Fruit fly (Drosophila melanogaster) whole organism, embryonic: ENCODE results near the gene Aasdh.
A peak's percentile ranks its signal among the peaks of the same experiment; 100 is the strongest.

Source experiments
- Asciz ChIP-seq: fragments of 200-800 bp; sonication (Bioruptor generic); optimal IDR thresholded peaks from 2 replicates; lab custom pipeline; 2017; ENCODE audit warnings: missing biosample characterization, mild to moderate bottlenecking, missing genetic modification characterization, missing genetic modification reagents
- Atf-2 ChIP-seq: fragments of 200-800 bp; sonication (Bioruptor generic); optimal IDR thresholded peaks from 2 replicates; lab custom pipeline; 2016; ENCODE audit warnings: missing biosample characterization, missing genetic modification characterization
- BEAF-32 ChIP-seq: fragments of 200-800 bp; sonication (Bioruptor generic); optimal IDR thresholded peaks from 3 replicates; lab custom pipeline; 2017; ENCODE audit warnings: missing biosample characterization, missing genetic modification characterization, mild to moderate bottlenecking, moderate library complexity, missing genetic modification reagents
- CG1024 ChIP-seq: fragments of 200-800 bp; sonication (Bioruptor generic); IDR thresholded peaks from 2 replicates; pipeline ENCODE4 v1.3.6; 2022; ENCODE audit warnings: missing biosample characterization, missing genetic modification characterization
- CG11696 ChIP-seq: fragments of 200-800 bp; sonication (Bioruptor generic); IDR thresholded peaks from 2 replicates; pipeline ENCODE4 v1.3.6; 2022; ENCODE audit warnings: missing biosample characterization, missing genetic modification characterization
- CG12104 ChIP-seq: fragments of 200-800 bp; sonication (Bioruptor generic); optimal IDR thresholded peaks from 3 replicates; lab custom pipeline; 2016; ENCODE audit warnings: missing biosample characterization, missing genetic modification characterization
- CG12744 ChIP-seq: fragments of 200-800 bp; sonication (Bioruptor generic); optimal IDR thresholded peaks from 2 replicates; lab custom pipeline; 2016; ENCODE audit warnings: missing biosample characterization, missing genetic modification characterization
- CG16813 ChIP-seq: fragments of 200-800 bp; sonication (Bioruptor generic); IDR thresholded peaks from 3 replicates; pipeline ENCODE4 v1.3.6; 2022; ENCODE audit warnings: missing biosample characterization, missing genetic modification characterization; ENCODE audit not compliant: partially characterized antibody
- CG17186 ChIP-seq: fragments of 200-800 bp; sonication (Bioruptor generic); optimal IDR thresholded peaks from 3 replicates; lab custom pipeline; 2017; ENCODE audit warnings: missing biosample characterization, missing genetic modification reagents, missing genetic modification characterization
- CG18476 ChIP-seq: fragments of 200-800 bp; sonication (Bioruptor generic); optimal IDR thresholded peaks from 2 replicates; lab custom pipeline; 2016; ENCODE audit warnings: missing biosample characterization, mild to moderate bottlenecking, missing genetic modification characterization
- CG30431 ChIP-seq: fragments of 200-800 bp; sonication (Bioruptor generic); optimal IDR thresholded peaks from 2 replicates; lab custom pipeline; 2017; ENCODE audit warnings: missing biosample characterization, missing genetic modification characterization
- CG32532 ChIP-seq: fragments of 200-800 bp; sonication (Bioruptor generic); IDR thresholded peaks from 2 replicates; pipeline ENCODE4 v1.3.6; 2022; ENCODE audit warnings: missing biosample characterization, missing genetic modification characterization
- CG5245 ChIP-seq: fragments of 200-800 bp; sonication (Bioruptor generic); optimal IDR thresholded peaks from 3 replicates; lab custom pipeline; 2016; ENCODE audit warnings: missing biosample characterization, missing genetic modification characterization
- CG8359 ChIP-seq: fragments of 200-800 bp; sonication (Bioruptor generic); optimal IDR thresholded peaks from 2 replicates; lab custom pipeline; 2017; ENCODE audit warnings: missing biosample characterization, mild to moderate bottlenecking, missing genetic modification characterization, borderline replicate concordance
- CG8765 ChIP-seq: fragments of 200-800 bp; sonication (Bioruptor generic); IDR thresholded peaks from 2 replicates; pipeline ENCODE4 v1.3.6; 2022; ENCODE audit warnings: missing biosample characterization, missing genetic modification characterization
- CHES-1-like ChIP-seq: fragments of 200-800 bp; sonication (Bioruptor generic); optimal IDR thresholded peaks from 2 replicates; lab custom pipeline; 2016; ENCODE audit warnings: missing biosample characterization, missing genetic modification characterization
- Dad ChIP-seq: fragments of 200-800 bp; sonication (Bioruptor generic); optimal IDR thresholded peaks from 3 replicates; lab custom pipeline; 2016; ENCODE audit warnings: missing biosample characterization, missing genetic modification characterization
- Dbx ChIP-seq: fragments of 200-800 bp; sonication (Bioruptor generic); IDR thresholded peaks from 3 replicates; pipeline ENCODE4 v1.3.6; 2022; ENCODE audit warnings: missing biosample characterization, missing genetic modification characterization
- Dll ChIP-seq: fragments of 200-800 bp; sonication (Bioruptor generic); IDR thresholded peaks from 4 replicates; pipeline ENCODE4 v1.3.6; 2022; ENCODE audit warnings: missing biosample characterization, missing genetic modification characterization; ENCODE audit not compliant: partially characterized antibody
- E2f1 ChIP-seq: fragments of 200-800 bp; sonication (Bioruptor generic); IDR thresholded peaks from 2 replicates; pipeline ENCODE4 v1.3.6; 2022; ENCODE audit warnings: missing biosample characterization, missing genetic modification characterization
- E2f2 ChIP-seq: fragments of 200-800 bp; sonication (Bioruptor generic); IDR thresholded peaks from 2 replicates; pipeline ENCODE4 v1.3.6; 2022; ENCODE audit warnings: missing biosample characterization, missing genetic modification characterization
- GATAe ChIP-seq: fragments of 200-800 bp; sonication (Bioruptor generic); conservative IDR thresholded peaks from 2 replicates; pipeline ENCODE4 v1.3.6; 2022; ENCODE audit warnings: missing biosample characterization, missing genetic modification characterization
- Lhr ChIP-seq: fragments of 200-800 bp; sonication (Bioruptor generic); optimal IDR thresholded peaks from 3 replicates; lab custom pipeline; 2017; ENCODE audit warnings: mild to moderate bottlenecking, missing biosample characterization, missing genetic modification reagents, missing genetic modification characterization
- Myb ChIP-seq: fragments of 200-800 bp; sonication (Bioruptor generic); optimal IDR thresholded peaks from 2 replicates; lab custom pipeline; 2016; ENCODE audit warnings: missing biosample characterization, missing genetic modification characterization
- Rx ChIP-seq: fragments of 200-800 bp; sonication (Bioruptor generic); IDR thresholded peaks from 2 replicates; pipeline ENCODE4 v1.3.6; 2022; ENCODE audit warnings: missing biosample characterization, missing genetic modification characterization
- Sry-β ChIP-seq: fragments of 200-800 bp; sonication (Bioruptor generic); optimal IDR thresholded peaks from 2 replicates; lab custom pipeline; 2018; ENCODE audit warnings: missing biosample characterization, mild to moderate bottlenecking, missing genetic modification characterization, moderate library complexity
- Stat92E ChIP-seq, 3 experiments: fragments of >200 bp in 2 of 3; fragments of 200-800 bp in 1 of 3; sonication (Bioruptor generic) in 1 of 3; optimal IDR thresholded peaks; 2 replicates each; lab custom pipeline; 2017 to 2019; ENCODE audit warnings: missing biosample characterization in 3 of 3, missing genetic modification characterization in 3 of 3, mild to moderate bottlenecking in 1 of 3, moderate library complexity in 1 of 3
- Xrp1 ChIP-seq: fragments of 200-800 bp; sonication (Bioruptor generic); IDR thresholded peaks from 2 replicates; pipeline ENCODE4 v1.3.6; 2022; ENCODE audit warnings: missing biosample characterization, missing genetic modification characterization
- bowl ChIP-seq: fragments of 200-800 bp; sonication (Bioruptor generic); IDR thresholded peaks from 2 replicates; pipeline ENCODE4 v1.3.6; 2022; ENCODE audit warnings: missing biosample characterization, missing genetic modification characterization
- dmrt11E ChIP-seq: fragments of 200-800 bp; sonication (Bioruptor generic); optimal IDR thresholded peaks from 3 replicates; lab custom pipeline; 2018; ENCODE audit warnings: missing biosample characterization, mild to moderate bottlenecking, missing genetic modification characterization, moderate library complexity
- gfzf ChIP-seq: fragments of 200-800 bp; sonication (Bioruptor generic); optimal IDR thresholded peaks from 2 replicates; lab custom pipeline; 2016; ENCODE audit warnings: missing biosample characterization, mild to moderate bottlenecking, missing genetic modification characterization, moderate library complexity
- hb ChIP-seq: fragments of 200-800 bp; sonication (Bioruptor generic); IDR thresholded peaks from 3 replicates; pipeline ENCODE4 v1.3.6; 2022; ENCODE audit warnings: missing biosample characterization, missing genetic modification characterization; ENCODE audit not compliant: partially characterized antibody
- hkb ChIP-seq, 2 experiments: fragments of 200-800 bp in 1 of 2; fragments of >200 bp in 1 of 2; sonication (Bioruptor generic) in 1 of 2; IDR thresholded peaks in 1 of 2; optimal IDR thresholded peaks in 1 of 2; 2 replicates each; pipeline versions ENCODE4 v1.3.6 to Lab custom; 2017 to 2022; ENCODE audit warnings: missing biosample characterization in 1 of 2, missing genetic modification characterization in 1 of 2
- jumu ChIP-seq: fragments of 200-800 bp; sonication (Bioruptor generic); optimal IDR thresholded peaks from 3 replicates; lab custom pipeline; 2016; ENCODE audit warnings: missing biosample characterization, missing genetic modification characterization
- lmd ChIP-seq: fragments of 200-800 bp; sonication (Bioruptor generic); IDR thresholded peaks from 2 replicates; pipeline ENCODE4 v1.3.6; 2022; ENCODE audit warnings: missing biosample characterization, missing genetic modification characterization
- org-1 ChIP-seq: fragments of 200-800 bp; sonication (Bioruptor generic); optimal IDR thresholded peaks from 2 replicates; lab custom pipeline; 2017; ENCODE audit warnings: missing biosample characterization, missing genetic modification characterization
- otp ChIP-seq: fragments of 200-800 bp; sonication (Bioruptor generic); IDR thresholded peaks from 3 replicates; pipeline ENCODE4, ENCODE4 v1.3.6; 2022; ENCODE audit warnings: missing biosample characterization, missing genetic modification characterization
- p53 ChIP-seq: fragments of 200-800 bp; sonication (Bioruptor generic); optimal IDR thresholded peaks from 2 replicates; lab custom pipeline; 2016; ENCODE audit warnings: missing biosample characterization, missing genetic modification characterization
- pfk ChIP-seq: fragments of 200-800 bp; sonication (Bioruptor generic); optimal IDR thresholded peaks from 2 replicates; lab custom pipeline; 2018; ENCODE audit warnings: missing biosample characterization, mild to moderate bottlenecking, missing genetic modification characterization, moderate library complexity
- psq ChIP-seq: fragments of 200-800 bp; sonication (Bioruptor generic); optimal IDR thresholded peaks from 2 replicates; lab custom pipeline; 2017; ENCODE audit warnings: missing biosample characterization, missing genetic modification characterization
- salm ChIP-seq: fragments of 200-800 bp; sonication (Bioruptor generic); optimal IDR thresholded peaks from 2 replicates; lab custom pipeline; 2018; ENCODE audit warnings: missing biosample characterization, mild to moderate bottlenecking, missing genetic modification characterization
- scrt ChIP-seq: fragments of 200-800 bp; sonication (Bioruptor generic); optimal IDR thresholded peaks from 2 replicates; lab custom pipeline; 2018; ENCODE audit warnings: missing biosample characterization, mild to moderate bottlenecking, missing genetic modification characterization, moderate library complexity
- seq ChIP-seq: fragments of 200-800 bp; sonication (Bioruptor generic); IDR thresholded peaks from 2 replicates; pipeline ENCODE4 v1.3.6; 2022; ENCODE audit warnings: missing biosample characterization, missing genetic modification characterization
- slp2 ChIP-seq: fragments of 200-800 bp; sonication (Bioruptor generic); optimal IDR thresholded peaks from 2 replicates; lab custom pipeline; 2016; ENCODE audit warnings: missing biosample characterization, missing genetic modification characterization
- tap ChIP-seq: fragments of 200-800 bp; optimal IDR thresholded peaks from 3 replicates; lab custom pipeline; 2019; ENCODE audit warnings: missing biosample characterization, mild to moderate bottlenecking, missing genetic modification characterization, moderate library complexity
- trem ChIP-seq: fragments of 200-800 bp; optimal IDR thresholded peaks from 3 replicates; lab custom pipeline; 2019; ENCODE audit warnings: missing biosample characterization, mild to moderate bottlenecking, missing genetic modification characterization, moderate library complexity
- unc-4 ChIP-seq: fragments of 200-800 bp; sonication (Bioruptor generic); IDR thresholded peaks from 2 replicates; pipeline ENCODE4 v1.3.6; 2022; ENCODE audit warnings: missing biosample characterization, missing genetic modification characterization; ENCODE audit not compliant: partially characterized antibody
- vnd ChIP-seq: fragments of 200-800 bp; sonication (Bioruptor generic); IDR thresholded peaks from 3 replicates; pipeline ENCODE4 v1.3.6; 2022; ENCODE audit warnings: missing biosample characterization, missing genetic modification characterization; ENCODE audit not compliant: partially characterized antibody
- z ChIP-seq: fragments of 200-800 bp; sonication (Bioruptor generic); IDR thresholded peaks from 3 replicates; pipeline ENCODE4 v1.3.6; 2022; ENCODE audit warnings: missing biosample characterization, missing genetic modification characterization

Aasdh gene

dm6 chr2L:8416350-8417046 lies 32.9 kb downstream of the Aasdh start (continued):
- no peak for TF ChIP-seq bowl
- no peak for TF ChIP-seq org-1
- TF ChIP-seq otp (GFP tag; lab: Robert Waterston, UW), result peak; percentile 36; the same call in 1 of the 3 replicates
- no peak for TF ChIP-seq E2f1 (GFP tag; lab: Robert Waterston, UW)
- no peak for TF ChIP-seq Dad (GFP tag; lab: Kevin White, UChicago)
- no peak for TF ChIP-seq CG12104 (GFP tag; lab: Kevin White, UChicago)
- TF ChIP-seq Atf-2 (GFP tag; lab: Kevin White, UChicago), result no peak
- no peak for TF ChIP-seq GATAe (GFP tag; lab: Robert Waterston, UW)
- no peak for TF ChIP-seq Sry-β (GFP tag; lab: Kevin White, UChicago)
- no peak for TF ChIP-seq unc-4 (GFP tag; lab: Robert Waterston, UW)
- no peak for TF ChIP-seq CG8359 (GFP tag; lab: Kevin White, UChicago)
- TF ChIP-seq gfzf, result no peak
- no peak for TF ChIP-seq lmd (GFP tag; lab: Robert Waterston, UW)
- no peak for TF ChIP-seq Rx (GFP tag; lab: Robert Waterston, UW)
- peak; percentile 70; the same call in 2 of the 3 replicates for TF ChIP-seq z (GFP tag; lab: Robert Waterston, UW)
- no peak for TF ChIP-seq Stat92E (GFP tag; optimal IDR thresholded peaks at IDR 0.05; lab: Kevin White, UChicago)
- no peak for TF ChIP-seq CG17186 (GFP tag; lab: Kevin White, UChicago)
- no peak for TF ChIP-seq seq (GFP tag; lab: Robert Waterston, UW)
- TF ChIP-seq Dbx (GFP tag; lab: Robert Waterston, UW), result 0 out of 3 replicates have a peak, but pooled peaks have one; percentile 49
- TF ChIP-seq scrt (GFP tag; lab: Kevin White, UChicago), result no peak
- peak; percentile 69 for TF ChIP-seq psq (GFP tag; lab: Kevin White, UChicago)
- no peak for TF ChIP-seq CG11696 (GFP tag; lab: Robert Waterston, UW)
- TF ChIP-seq trem (tag; lab: Kevin White, UChicago), result peak; percentile 20
- no peak for TF ChIP-seq hb
- peak; percentile 36; the same call in 1 of the 2 replicates for TF ChIP-seq Xrp1 (GFP tag; lab: Robert Waterston, UW)
- 0 out of 2 replicates have a peak, but pooled peaks have one; percentile 11 for TF ChIP-seq CG1024 (GFP tag; lab: Robert Waterston, UW)
- no peak for TF ChIP-seq Myb (GFP tag; lab: Kevin White, UChicago)
- no peak for TF ChIP-seq p53 (GFP tag; lab: Kevin White, UChicago)
- TF ChIP-seq CG18476 (GFP tag; lab: Kevin White, UChicago), result no peak
- TF ChIP-seq Asciz, result no peak
- TF ChIP-seq E2f2 (GFP tag; lab: Robert Waterston, UW), result peak; percentile 67
- TF ChIP-seq BEAF-32 (GFP tag; lab: Kevin White, UChicago), result no peak
- no peak for TF ChIP-seq Dll (GFP tag; lab: Robert Waterston, UW)
- no peak for TF ChIP-seq slp2 (GFP tag; lab: Kevin White, UChicago)
- no peak for TF ChIP-seq hkb (optimal IDR thresholded peaks at IDR 0.05; lab: Kevin White, UChicago)
- no peak for TF ChIP-seq hkb (GFP tag; IDR thresholded peaks at IDR 0.05; lab: Robert Waterston, UW)
- peak; percentile 36 for TF ChIP-seq CG5245
- TF ChIP-seq CG32532 (GFP tag; lab: Robert Waterston, UW), result 0 out of 2 replicates have a peak, but pooled peaks have one; percentile 41
- TF ChIP-seq dmrt11E (tag; lab: Kevin White, UChicago), result no peak
- no peak for TF ChIP-seq jumu (GFP tag; lab: Kevin White, UChicago)
- TF ChIP-seq CG16813, result no peak
- TF ChIP-seq salm (tag; lab: Kevin White, UChicago), result no peak
- TF ChIP-seq tap, result no peak
- no peak for TF ChIP-seq vnd
- TF ChIP-seq pfk (GFP tag; lab: Kevin White, UChicago), result no peak
- TF ChIP-seq CHES-1-like (GFP tag; lab: Kevin White, UChicago), result no peak
- TF ChIP-seq CG12744 (GFP tag; lab: Kevin White, UChicago), result no peak
- TF ChIP-seq CG8765 (GFP tag; lab: Robert Waterston, UW), result no peak
- TF ChIP-seq CG30431, result no peak
- TF ChIP-seq Lhr (GFP tag; lab: Kevin White, UChicago), result no peak
